Worm (Caenorhabditis elegans) whole organism, L1 larva: ENCODE results near the gene cyp-35B2.

Experiments
- fkh-10 ChIP-seq: sonication (generic microtip); optimal IDR thresholded peaks from 2 replicates; lab custom pipeline; 2017; ENCODE audit warnings: missing biosample characterization, missing genetic modification reagents, missing genetic modification characterization
- snpc-4 ChIP-seq: fragments of 150-350 bp; optimal IDR thresholded peaks from 2 replicates; lab custom pipeline; 2014; ENCODE audit warnings: missing biosample characterization, missing genetic modification characterization

ce11 chrV:3919289-3919688, 22.7 kb upstream of the cyp-35B2 start, which contains the start of gene srx-66:
- TF ChIP-seq fkh-10 (GFP tag; lab: Kevin White, UChicago) (no peak), snpc-4 (tag; lab: Kevin White, UChicago) (no peak)
